Fruit fly (Drosophila melanogaster) whole organism, embryonic: ENCODE results near the gene CG9497.

ENCODE experiments used
- Aef1 ChIP-seq: fragments of 200-800 bp; sonication (Bioruptor generic); IDR thresholded peaks from 3 replicates; pipeline ENCODE4 v1.3.6; 2022; ENCODE audit warnings: missing biosample characterization, missing genetic modification characterization
- Atf3 ChIP-seq: fragments of 200-800 bp; sonication (Bioruptor generic); optimal IDR thresholded peaks from 3 replicates; lab custom pipeline; 2016; ENCODE audit warnings: missing biosample characterization, missing genetic modification characterization
- Awh ChIP-seq: fragments of 200-800 bp; sonication (Bioruptor generic); IDR thresholded peaks from 2 replicates; pipeline ENCODE4, ENCODE4 v1.3.6; 2022; ENCODE audit warnings: missing biosample characterization, missing genetic modification characterization
- C15 ChIP-seq: fragments of 200-800 bp; sonication (Bioruptor generic); IDR thresholded peaks from 3 replicates; pipeline ENCODE4 v1.3.6; 2022; ENCODE audit warnings: missing biosample characterization, missing genetic modification characterization
- CG10366 ChIP-seq: fragments of 200-800 bp; sonication (Bioruptor generic); IDR thresholded peaks from 2 replicates; pipeline ENCODE4 v1.3.6; 2022; ENCODE audit warnings: missing biosample characterization, missing genetic modification characterization
- CG10431 ChIP-seq: fragments of 200-800 bp; sonication (Bioruptor generic); optimal IDR thresholded peaks from 3 replicates; lab custom pipeline; 2018; ENCODE audit warnings: missing biosample characterization, mild to moderate bottlenecking, missing genetic modification characterization
- CG10543 ChIP-seq: fragments of 200-800 bp; sonication (Bioruptor generic); optimal IDR thresholded peaks from 3 replicates; lab custom pipeline; 2017; ENCODE audit warnings: missing biosample characterization, mild to moderate bottlenecking, missing genetic modification characterization, moderate library complexity
- CG11504 ChIP-seq: fragments of 200-800 bp; sonication (Bioruptor generic); optimal IDR thresholded peaks from 3 replicates; lab custom pipeline; 2019; ENCODE audit warnings: missing biosample characterization, mild to moderate bottlenecking, missing genetic modification characterization, moderate library complexity
- CG1233 ChIP-seq: fragments of 200-800 bp; sonication (Bioruptor generic); optimal IDR thresholded peaks from 4 replicates; lab custom pipeline; 2018; ENCODE audit warnings: missing biosample characterization, mild to moderate bottlenecking, missing genetic modification characterization
- CG12744 ChIP-seq: fragments of 200-800 bp; sonication (Bioruptor generic); optimal IDR thresholded peaks from 2 replicates; lab custom pipeline; 2016; ENCODE audit warnings: missing biosample characterization, missing genetic modification characterization
- CG12769 ChIP-seq: fragments of 200-800 bp; sonication (Bioruptor generic); optimal IDR thresholded peaks from 2 replicates; lab custom pipeline; 2019; ENCODE audit warnings: missing biosample characterization, mild to moderate bottlenecking, missing genetic modification characterization, moderate library complexity
- CG12942 ChIP-seq: fragments of 200-800 bp; sonication (Bioruptor generic); optimal IDR thresholded peaks from 3 replicates; lab custom pipeline; 2016; ENCODE audit warnings: missing biosample characterization, missing genetic modification characterization
- CG15269 ChIP-seq: fragments of 200-800 bp; sonication (Bioruptor generic); optimal IDR thresholded peaks from 2 replicates; lab custom pipeline; 2018; ENCODE audit warnings: missing biosample characterization, mild to moderate bottlenecking, missing genetic modification characterization, moderate library complexity
- CG18011 ChIP-seq: fragments of 200-800 bp; sonication (Bioruptor generic); optimal IDR thresholded peaks from 2 replicates; lab custom pipeline; 2017; ENCODE audit warnings: missing biosample characterization, missing genetic modification characterization, mild to moderate bottlenecking, moderate library complexity, missing genotype
- CG6791 ChIP-seq: fragments of 200-800 bp; sonication (Bioruptor generic); IDR thresholded peaks from 3 replicates; pipeline ENCODE4 v1.3.6; 2022; ENCODE audit warnings: missing biosample characterization, missing genetic modification characterization; ENCODE audit not compliant: partially characterized antibody
- CG8388 ChIP-seq: fragments of 200-800 bp; sonication (Bioruptor generic); optimal IDR thresholded peaks from 2 replicates; lab custom pipeline; 2019; ENCODE audit warnings: missing biosample characterization, mild to moderate bottlenecking, missing genetic modification characterization, moderate library complexity
- CG8478 ChIP-seq: fragments of >200 bp; optimal IDR thresholded peaks from 2 replicates; lab custom pipeline; 2018
- CG9876 ChIP-seq: fragments of 200-800 bp; sonication (Bioruptor generic); optimal IDR thresholded peaks from 2 replicates; lab custom pipeline; 2016; ENCODE audit warnings: missing biosample characterization, missing genetic modification characterization
- Deaf1 ChIP-seq: fragments of 200-800 bp; optimal IDR thresholded peaks from 3 replicates; lab custom pipeline; 2019; ENCODE audit warnings: missing biosample characterization, mild to moderate bottlenecking, missing genetic modification characterization, moderate library complexity
- Dek ChIP-seq: fragments of 200-800 bp; sonication (Bioruptor generic); optimal IDR thresholded peaks from 3 replicates; lab custom pipeline; 2019; ENCODE audit warnings: missing biosample characterization, mild to moderate bottlenecking, missing genetic modification characterization, moderate library complexity
- Dll ChIP-seq: fragments of 200-800 bp; sonication (Bioruptor generic); IDR thresholded peaks from 4 replicates; pipeline ENCODE4 v1.3.6; 2022; ENCODE audit warnings: missing biosample characterization, missing genetic modification characterization; ENCODE audit not compliant: partially characterized antibody
- HHEX ChIP-seq: fragments of 200-800 bp; sonication (Bioruptor generic); optimal IDR thresholded peaks from 3 replicates; lab custom pipeline; 2017; ENCODE audit warnings: missing biosample characterization, mild to moderate bottlenecking, missing genetic modification characterization, missing genetic modification reagents
- Hmr ChIP-seq: fragments of 200-800 bp; sonication (Bioruptor generic); optimal IDR thresholded peaks from 3 replicates; lab custom pipeline; 2017; ENCODE audit warnings: mild to moderate bottlenecking, missing biosample characterization, missing genetic modification reagents, missing genetic modification characterization
- Hr3 ChIP-seq: fragments of 200-800 bp; sonication (Bioruptor generic); optimal IDR thresholded peaks from 3 replicates; lab custom pipeline; 2016; ENCODE audit warnings: missing biosample characterization, missing genetic modification characterization
- Lhr ChIP-seq: fragments of 200-800 bp; sonication (Bioruptor generic); optimal IDR thresholded peaks from 3 replicates; lab custom pipeline; 2017; ENCODE audit warnings: mild to moderate bottlenecking, missing biosample characterization, missing genetic modification reagents, missing genetic modification characterization
- Meics ChIP-seq: fragments of 200-800 bp; sonication (Bioruptor generic); optimal IDR thresholded peaks from 2 replicates; lab custom pipeline; 2017; ENCODE audit warnings: missing biosample characterization, mild to moderate bottlenecking, missing genetic modification characterization
- Mes4 ChIP-seq: fragments of 200-800 bp; sonication (Bioruptor generic); optimal IDR thresholded peaks from 2 replicates; lab custom pipeline; 2016; ENCODE audit warnings: missing biosample characterization, missing genetic modification characterization
- Mrtf ChIP-seq: fragments of 200-800 bp; sonication (Bioruptor generic); IDR thresholded peaks from 3 replicates; pipeline ENCODE4 v1.3.6; 2022; ENCODE audit warnings: missing biosample characterization, missing genetic modification characterization
- NC2α ChIP-seq: fragments of 200-800 bp; sonication (Bioruptor generic); optimal IDR thresholded peaks from 2 replicates; lab custom pipeline; 2016; ENCODE audit warnings: missing biosample characterization, missing genetic modification characterization
- Sry-δ ChIP-seq: fragments of 200-800 bp; sonication (Bioruptor generic); optimal IDR thresholded peaks from 2 replicates; lab custom pipeline; 2016; ENCODE audit warnings: missing biosample characterization, missing genetic modification characterization
- YL-1 ChIP-seq: fragments of 200-800 bp; sonication (Bioruptor generic); optimal IDR thresholded peaks from 3 replicates; lab custom pipeline; 2017; ENCODE audit warnings: missing biosample characterization, mild to moderate bottlenecking, missing genetic modification characterization
- danr ChIP-seq: fragments of 200-800 bp; sonication (Bioruptor generic); IDR thresholded peaks from 2 replicates; pipeline ENCODE4 v1.3.6; 2022; ENCODE audit warnings: missing biosample characterization, missing genetic modification characterization
- dmrt11E ChIP-seq: fragments of 200-800 bp; sonication (Bioruptor generic); optimal IDR thresholded peaks from 3 replicates; lab custom pipeline; 2018; ENCODE audit warnings: missing biosample characterization, mild to moderate bottlenecking, missing genetic modification characterization, moderate library complexity
- ftz-f1 ChIP-seq: fragments of 200-800 bp; sonication (Bioruptor generic); optimal IDR thresholded peaks from 2 replicates; lab custom pipeline; 2016; ENCODE audit warnings: missing biosample characterization, missing genetic modification characterization
- hb ChIP-seq: fragments of 200-800 bp; sonication (Bioruptor generic); IDR thresholded peaks from 3 replicates; pipeline ENCODE4 v1.3.6; 2022; ENCODE audit warnings: missing biosample characterization, missing genetic modification characterization; ENCODE audit not compliant: partially characterized antibody
- insv ChIP-seq, 2 experiments: fragments of 200-800 bp; sonication (Bioruptor generic); optimal IDR thresholded peaks; 3 replicates each; lab custom pipeline; 2016 to 2018; ENCODE audit warnings: missing biosample characterization in 2 of 2, missing genetic modification characterization in 2 of 2
- inv ChIP-seq: fragments of 200-800 bp; sonication (Bioruptor generic); IDR thresholded peaks from 2 replicates; pipeline ENCODE4 v1.3.6; 2022; ENCODE audit warnings: missing biosample characterization, missing genetic modification characterization; ENCODE audit not compliant: partially characterized antibody
- maf-S ChIP-seq: fragments of 200-800 bp; sonication (Bioruptor generic); optimal IDR thresholded peaks from 2 replicates; lab custom pipeline; 2016; ENCODE audit warnings: missing biosample characterization, missing genetic modification characterization
- nmo ChIP-seq: fragments of 200-800 bp; sonication (Bioruptor generic); optimal IDR thresholded peaks from 2 replicates; lab custom pipeline; 2018; ENCODE audit warnings: missing biosample characterization, mild to moderate bottlenecking, missing genetic modification characterization, moderate library complexity
- nom ChIP-seq: fragments of 200-800 bp; sonication (Bioruptor generic); optimal IDR thresholded peaks from 2 replicates; lab custom pipeline; 2017; ENCODE audit warnings: missing biosample characterization, missing genetic modification characterization, mild to moderate bottlenecking, moderate library complexity, missing genetic modification reagents
- pho ChIP-seq: fragments of 200-800 bp; sonication (Bioruptor generic); optimal IDR thresholded peaks from 2 replicates; lab custom pipeline; 2016; ENCODE audit warnings: missing biosample characterization, missing genetic modification characterization
- rib ChIP-seq: fragments of 200-800 bp; sonication (Bioruptor generic); IDR thresholded peaks from 2 replicates; pipeline ENCODE4 v1.3.6; 2022; ENCODE audit warnings: missing biosample characterization, missing genetic modification characterization
- row ChIP-seq: fragments of 200-800 bp; sonication (Bioruptor generic); IDR thresholded peaks from 3 replicates; pipeline ENCODE4 v1.3.6; 2022; ENCODE audit warnings: missing biosample characterization, missing genetic modification characterization
- sens ChIP-seq: fragments of 200-800 bp; sonication (Bioruptor generic); peaks from one replicate; lab custom pipeline; 2016; ENCODE audit warnings: missing biosample characterization, missing genetic modification characterization
- sob ChIP-seq: fragments of 200-800 bp; sonication (Bioruptor generic); IDR thresholded peaks from 2 replicates; pipeline ENCODE4 v1.3.6; 2022; ENCODE audit warnings: missing biosample characterization, missing genetic modification characterization
- tx ChIP-seq: fragments of 200-800 bp; sonication (Bioruptor generic); optimal IDR thresholded peaks from 2 replicates; lab custom pipeline; 2016; ENCODE audit warnings: missing biosample characterization, missing genetic modification characterization
- vvl ChIP-seq: fragments of 200-800 bp; sonication (Bioruptor generic); IDR thresholded peaks from 2 replicates; pipeline ENCODE4 v1.3.6; 2022; ENCODE audit warnings: missing biosample characterization, missing genetic modification characterization
- zen2 ChIP-seq: fragments of 200-800 bp; sonication (Bioruptor generic); IDR thresholded peaks from 3 replicates; pipeline ENCODE4 v1.3.6; 2022; ENCODE audit warnings: missing biosample characterization, missing genetic modification characterization; ENCODE audit not compliant: partially characterized antibody

Gene CG9497

dm6 chr2L:6339010-6339897, 9.0 kb downstream of the CG9497 start (continued):
- peak; percentile 94 for TF ChIP-seq nom (GFP tag; lab: Kevin White, UChicago)
- TF ChIP-seq CG9876 (GFP tag; lab: Kevin White, UChicago) = no peak
- peak; percentile 38 for TF ChIP-seq CG18011
- peak; percentile 42 for TF ChIP-seq dmrt11E
- no peak for TF ChIP-seq insv (GFP tag; optimal IDR thresholded peaks at IDR 0.05; lab: Kevin White, UChicago)
- no peak for TF ChIP-seq rib (GFP tag; lab: Robert Waterston, UW)
- peak; percentile 18 for TF ChIP-seq nmo (GFP tag; lab: Kevin White, UChicago)
- peak; percentile 28 for TF ChIP-seq Hmr
- TF ChIP-seq CG12744 (GFP tag; lab: Kevin White, UChicago) = no peak
- no peak for TF ChIP-seq maf-S (GFP tag; lab: Kevin White, UChicago)
- TF ChIP-seq CG12769 (tag; lab: Kevin White, UChicago) = peak; percentile 22
- TF ChIP-seq CG10366 (GFP tag; lab: Robert Waterston, UW) = no peak
- TF ChIP-seq danr (GFP tag; lab: Robert Waterston, UW) = peak; percentile 23; the same call in 1 of the 2 replicates
- TF ChIP-seq zen2 (GFP tag; lab: Robert Waterston, UW) = no peak
- TF ChIP-seq NC2α (GFP tag; lab: Kevin White, UChicago) = no peak
- TF ChIP-seq HHEX (GFP tag; lab: Kevin White, UChicago) = peak; percentile 37
- peak; percentile 73 for TF ChIP-seq row
- TF ChIP-seq CG12942 (GFP tag; lab: Kevin White, UChicago) = no peak
- peak; percentile 23 for TF ChIP-seq CG8388 (GFP tag; lab: Kevin White, UChicago)
- TF ChIP-seq ftz-f1 (GFP tag; lab: Kevin White, UChicago) = peak; percentile 96
- TF ChIP-seq YL-1 = peak; percentile 59
- TF ChIP-seq inv (GFP tag; lab: Robert Waterston, UW) = 0 out of 2 replicates have a peak, but pooled peaks have one; percentile 8
- TF ChIP-seq Dek = peak; percentile 55
- TF ChIP-seq CG6791 (GFP tag; lab: Robert Waterston, UW) = 0 out of 3 replicates have a peak, but pooled peaks have one; percentile 8
- TF ChIP-seq Lhr (GFP tag; lab: Kevin White, UChicago) = no peak
- TF ChIP-seq CG8478 (lab: Kevin White, UChicago) = peak; percentile 89
- TF ChIP-seq CG11504 (tag; lab: Kevin White, UChicago) = peak; percentile 61
- peak; percentile 40 for TF ChIP-seq vvl (GFP tag; lab: Robert Waterston, UW)
- TF ChIP-seq Awh (GFP tag; lab: Robert Waterston, UW) = peak; percentile 12; the same call in 1 of the 2 replicates
- TF ChIP-seq CG10431 (GFP tag; lab: Kevin White, UChicago) = no peak
- 0 out of 4 replicates have a peak, but pooled peaks have one; percentile 29 for TF ChIP-seq Dll (GFP tag; lab: Robert Waterston, UW)
- peak; percentile 49 for TF ChIP-seq Atf3 (GFP tag; lab: Kevin White, UChicago)
- peak; percentile 28 for TF ChIP-seq Hr3
- peak; percentile 43 for TF ChIP-seq Mes4 (GFP tag; lab: Kevin White, UChicago)
- TF ChIP-seq tx = peak; percentile 44
- TF ChIP-seq sens (GFP tag; lab: Kevin White, UChicago) = peak; percentile 90
- TF ChIP-seq CG1233 (GFP tag; lab: Kevin White, UChicago) = no peak
- TF ChIP-seq pho (GFP tag; lab: Kevin White, UChicago) = peak; percentile 16
- TF ChIP-seq C15 = no peak
- peak; percentile 47 for TF ChIP-seq Meics
- TF ChIP-seq Aef1 = peak; percentile 39; the same call in 1 of the 3 replicates
- TF ChIP-seq CG15269 (tag; lab: Kevin White, UChicago) = peak; percentile 49
- no peak for TF ChIP-seq hb (GFP tag; lab: Robert Waterston, UW)
- peak; percentile 33 for TF ChIP-seq CG10543 (GFP tag; lab: Kevin White, UChicago)
- peak; percentile 29; the same call in 1 of the 2 replicates for TF ChIP-seq sob (GFP tag; lab: Robert Waterston, UW)
- peak; percentile 82 for TF ChIP-seq Deaf1 (tag; lab: Kevin White, UChicago)
- no peak for TF ChIP-seq Mrtf (GFP tag; lab: Robert Waterston, UW)
- no peak for TF ChIP-seq Sry-δ (GFP tag; lab: Kevin White, UChicago)
